Worm (Caenorhabditis elegans): ENCODE data around the gene sri-10.

DNA sequence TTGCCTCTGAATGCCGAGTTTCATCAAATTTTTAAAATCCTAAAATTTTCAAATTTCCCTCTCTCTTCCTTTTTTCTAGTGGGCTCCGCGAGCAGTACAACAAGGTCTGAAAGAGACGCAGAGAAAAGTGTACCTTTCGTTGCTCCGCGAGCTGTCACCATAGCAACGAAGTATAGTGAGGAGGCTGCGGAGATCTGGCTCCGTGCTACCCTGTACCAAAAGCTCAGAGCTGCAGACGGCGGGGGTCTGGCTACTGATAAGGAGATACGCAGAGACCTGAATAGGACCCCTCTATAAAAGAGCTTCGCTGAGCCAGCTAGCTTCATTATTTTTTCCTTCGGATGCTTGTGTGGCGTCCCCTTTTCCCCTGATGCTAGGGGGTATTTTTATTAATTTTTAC, 22.8 kb downstream of the sri-10 start, which contains the start of gene Y17D7B.10:
- TF ChIP-seq ztf-18 (tag; optimal IDR thresholded peaks at IDR 0.05) (no peak), athp-1 (tag; optimal IDR thresholded peaks at IDR 0.05) (no peak), K11D2.4 (GFP tag; IDR thresholded peaks at IDR 0.05) (no peak), mes-4 (tag; optimal IDR thresholded peaks at IDR 0.05) (no peak), snpc-4 (GFP tag; optimal IDR thresholded peaks at IDR 0.05) (no peak), snpc-4 (tag; optimal IDR thresholded peaks at IDR 0.05) (no peak), lir-1 (GFP tag; conservative IDR thresholded peaks at IDR 0.05) (no peak), Y67H2A.10 (GFP tag; conservative IDR thresholded peaks at IDR 0.05) (no peak), lin-26 (GFP tag; IDR thresholded peaks at IDR 0.05) (no peak), egl-18 (GFP tag; IDR thresholded peaks at IDR 0.05) (no peak), F52B5.7 (tag; optimal IDR thresholded peaks at IDR 0.05) (no peak), ztf-22 (GFP tag; optimal IDR thresholded peaks at IDR 0.05) (no peak)
